Worm (Caenorhabditis elegans): ENCODE data around the gene T22F7.4.

Gene T22F7.4

ce11 chrIII:488464-488863 lies 38.3 kb downstream of the T22F7.4 start, which contains the start of gene F30H5.5:
F30H5.5 (plus strand) TSS chrIII:488764.
- TF ChIP-seq efl-3 (GFP tag; optimal IDR thresholded peaks at IDR 0.05) (no peak), nhr-90 (tag; optimal IDR thresholded peaks at IDR 0.05; ENCODE audit: poor library complexity) (no peak), hpl-2 (GFP tag; optimal IDR thresholded peaks at IDR 0.05) (no peak), mdl-1 (tag; optimal IDR thresholded peaks at IDR 0.05) (no peak), nhr-71 (tag; optimal IDR thresholded peaks at IDR 0.05) (no peak), mab-9 (GFP tag; IDR thresholded peaks at IDR 0.05) (no peak), pag-3 (tag; optimal IDR thresholded peaks at IDR 0.05; ENCODE audit: borderline replicate concordance, insufficient read depth) (no peak), zag-1 (tag; optimal IDR thresholded peaks at IDR 0.05) (no peak), ceh-82 (tag; optimal IDR thresholded peaks at IDR 0.05) (no peak), ceh-63 (GFP tag; optimal IDR thresholded peaks at IDR 0.05) (no peak)

- TF ChIP-seq jun-1 (tag; optimal IDR thresholded peaks at IDR 0.05) (no peak), swsn-7 (tag; optimal IDR thresholded peaks at IDR 0.05) (no peak), tlp-1 (tag; optimal IDR thresholded peaks at IDR 0.05) (no peak), lsy-2 (tag; optimal IDR thresholded peaks at IDR 0.05) (no peak), fos-1 (tag; optimal IDR thresholded peaks at IDR 0.05) (no peak), nhr-77 (tag; optimal IDR thresholded peaks at IDR 0.05) (no peak)
These were observed 40.6 kb downstream of the T22F7.4 start, which contains the start of gene nlp-32 for ce11 chrIII:486077-486597. nlp-32 (minus strand) TSS chrIII:486547.

ce11 chrIII:483556-483955 lies 43.2 kb downstream of the T22F7.4 start, which contains the start of gene F10C5.3:
F10C5.3 (plus strand) TSS chrIII:483868.
- TF ChIP-seq aha-1 (tag; optimal IDR thresholded peaks at IDR 0.05) (no peak), dpl-1 (GFP tag; optimal IDR thresholded peaks at IDR 0.05) (no peak), dsc-1 (tag; optimal IDR thresholded peaks at IDR 0.05) (peak; percentile 58), egl-13 (tag; optimal IDR thresholded peaks at IDR 0.05) (peak; percentile 35), ztf-4 (tag; optimal IDR thresholded peaks at IDR 0.05) (no peak), hlh-4 (tag; optimal IDR thresholded peaks at IDR 0.05) (no peak), sptf-1 (tag; optimal IDR thresholded peaks at IDR 0.05) (no peak), isw-1 (GFP tag; IDR thresholded peaks at IDR 0.05) (no peak), lin-13 (GFP tag; optimal IDR thresholded peaks at IDR 0.05) (no peak), pax-3 (tag; optimal IDR thresholded peaks at IDR 0.05) (peak; percentile 26), nhr-47 (tag; optimal IDR thresholded peaks at IDR 0.05) (peak; percentile 27), fkh-8 (tag; optimal IDR thresholded peaks at IDR 0.05) (peak; percentile 83), sox-4 (tag; optimal IDR thresholded peaks at IDR 0.05) (no peak), mep-1 (tag; optimal IDR thresholded peaks at IDR 0.05) (no peak), rnt-1 (tag; optimal IDR thresholded peaks at IDR 0.05) (no peak), zag-1 (tag; optimal IDR thresholded peaks at IDR 0.05) (no peak), C04F5.9 (tag; optimal IDR thresholded peaks at IDR 0.05) (no peak), hlh-17 (GFP tag; optimal IDR thresholded peaks at IDR 0.05; ENCODE audit: borderline replicate concordance) (no peak), unc-86 (tag; optimal IDR thresholded peaks at IDR 0.05) (no peak)

ce11 chrIII:482739-483138 lies 44.0 kb downstream of the T22F7.4 start:
- TF ChIP-seq swsn-7 (tag; optimal IDR thresholded peaks at IDR 0.05) (peak; percentile 60), nhr-76 (tag; optimal IDR thresholded peaks at IDR 0.05) (no peak), nhr-90 (tag; optimal IDR thresholded peaks at IDR 0.05; ENCODE audit: poor library complexity) (no peak), lin-14 (GFP tag; optimal IDR thresholded peaks at IDR 0.05) (no peak), nhr-28 (tag; optimal IDR thresholded peaks at IDR 0.05) (no peak), ceh-8 (GFP tag; optimal IDR thresholded peaks at IDR 0.05) (no peak), nhr-20 (tag; optimal IDR thresholded peaks at IDR 0.05) (peak; percentile 41), nhr-11 (tag; optimal IDR thresholded peaks at IDR 0.05) (peak; percentile 78), snpc-4 (tag; optimal IDR thresholded peaks at IDR 0.05) (no peak), nhr-71 (tag; optimal IDR thresholded peaks at IDR 0.05) (peak; percentile 83), sox-4 (tag; optimal IDR thresholded peaks at IDR 0.05) (peak; percentile 95), nhr-84 (tag; optimal IDR thresholded peaks at IDR 0.05) (no peak), nhr-12 (tag; optimal IDR thresholded peaks at IDR 0.05) (no peak), grh-1 (GFP tag; IDR thresholded peaks at IDR 0.05) (no peak), C16A3.4 (tag; optimal IDR thresholded peaks at IDR 0.05) (no peak), sptf-1 (tag; optimal IDR thresholded peaks at IDR 0.05) (no peak), egl-13 (tag; optimal IDR thresholded peaks at IDR 0.05) (peak; percentile 77), isw-1 (GFP tag; IDR thresholded peaks at IDR 0.05) (no peak), nhr-237 (tag; optimal IDR thresholded peaks at IDR 0.05) (no peak), hpl-2 (GFP tag; optimal IDR thresholded peaks at IDR 0.05) (no peak), ceh-88 (GFP tag; IDR thresholded peaks at IDR 0.05) (no peak), fkh-10 (GFP tag; optimal IDR thresholded peaks at IDR 0.05) (no peak)
